Worm (Caenorhabditis elegans) whole organism, late embryonic: Measurements from ENCODE around the gene srlf-16.

ENCODE experiments used
- C38D4.7 ChIP-seq: fragments of 200-800 bp; sonication (Bioruptor generic); optimal IDR thresholded peaks from 2 replicates; lab custom pipeline; 2018; ENCODE audit warnings: mild to moderate bottlenecking, missing genetic modification characterization, moderate library complexity, missing compliant biosample characterization
- F13H6.1 ChIP-seq: sonication (generic microtip); optimal IDR thresholded peaks from 2 replicates; lab custom pipeline; 2016; ENCODE audit warnings: missing genetic modification characterization, missing compliant biosample characterization
- K02D7.2 ChIP-seq: sonication (generic microtip); optimal IDR thresholded peaks from 2 replicates; lab custom pipeline; 2017; ENCODE audit warnings: mild to moderate bottlenecking, missing genetic modification characterization, missing compliant biosample characterization
- T23F11.4 ChIP-seq: fragments of 200-800 bp; sonication (Bioruptor generic); optimal IDR thresholded peaks from 2 replicates; lab custom pipeline; 2018; ENCODE audit warnings: mild to moderate bottlenecking, missing genetic modification characterization, missing compliant biosample characterization
- ahr-1 ChIP-seq: sonication (generic microtip); optimal IDR thresholded peaks from 2 replicates; lab custom pipeline; 2016; ENCODE audit warnings: missing genetic modification characterization, missing compliant biosample characterization
- ceh-14 ChIP-seq: sonication (generic microtip); optimal IDR thresholded peaks from 2 replicates; lab custom pipeline; 2016; ENCODE audit warnings: missing genotype, missing genetic modification characterization, missing compliant biosample characterization
- ceh-18 ChIP-seq: sonication (generic microtip); optimal IDR thresholded peaks from 2 replicates; lab custom pipeline; 2016; ENCODE audit warnings: missing genetic modification characterization, missing compliant biosample characterization
- ceh-2 ChIP-seq: sonication (generic microtip); optimal IDR thresholded peaks from 2 replicates; lab custom pipeline; 2016; ENCODE audit warnings: missing genotype, missing genetic modification characterization, missing compliant biosample characterization
- ceh-24 ChIP-seq: sonication (generic microtip); optimal IDR thresholded peaks from 2 replicates; lab custom pipeline; 2016; ENCODE audit warnings: mild to moderate bottlenecking, missing genetic modification characterization, missing compliant biosample characterization
- ceh-34 ChIP-seq: sonication (generic microtip); optimal IDR thresholded peaks from 2 replicates; lab custom pipeline; 2016; ENCODE audit warnings: mild to moderate bottlenecking, missing genetic modification characterization, missing compliant biosample characterization
- ceh-45 ChIP-seq: fragments of 200-800 bp; sonication (Bioruptor generic); IDR thresholded peaks from 2 replicates; pipeline ENCODE4 v1.3.6; 2022; ENCODE audit warnings: missing genetic modification reagents, missing genetic modification characterization, missing compliant biosample characterization
- ceh-9 ChIP-seq: sonication (generic microtip); optimal IDR thresholded peaks from 2 replicates; lab custom pipeline; 2016; ENCODE audit warnings: mild to moderate bottlenecking, missing genetic modification characterization, inconsistent platforms, missing compliant biosample characterization
- dmd-4 ChIP-seq: sonication (generic microtip); optimal IDR thresholded peaks from 2 replicates; lab custom pipeline; 2016; ENCODE audit warnings: borderline replicate concordance, missing genetic modification characterization, missing compliant biosample characterization
- dve-1 ChIP-seq: sonication (generic microtip); optimal IDR thresholded peaks from 2 replicates; lab custom pipeline; 2017; ENCODE audit warnings: antibody characterized with exemption, mild to moderate bottlenecking, missing genetic modification characterization, missing compliant biosample characterization
- elt-2 ChIP-seq: sonication (generic microtip); optimal IDR thresholded peaks from 2 replicates; lab custom pipeline; 2016; ENCODE audit warnings: missing genetic modification reagents, missing genetic modification characterization, missing compliant biosample characterization
- elt-4 ChIP-seq: sonication (generic microtip); optimal IDR thresholded peaks from 2 replicates; lab custom pipeline; 2016; ENCODE audit warnings: missing genetic modification characterization, missing compliant biosample characterization
- ets-4 ChIP-seq: sonication (generic microtip); optimal IDR thresholded peaks from 2 replicates; lab custom pipeline; 2016; ENCODE audit warnings: missing genetic modification characterization, missing compliant biosample characterization
- eyg-1 ChIP-seq: sonication (generic microtip); optimal IDR thresholded peaks from 2 replicates; lab custom pipeline; 2016; ENCODE audit warnings: missing genotype, missing genetic modification characterization, missing compliant biosample characterization
- fax-1 ChIP-seq: sonication (generic microtip); optimal IDR thresholded peaks from 2 replicates; lab custom pipeline; 2016; ENCODE audit warnings: missing genotype, missing genetic modification characterization, missing compliant biosample characterization
- fkh-10 ChIP-seq: fragments of 150-350 bp; optimal IDR thresholded peaks from 2 replicates; lab custom pipeline; 2014; ENCODE audit warnings: missing biosample characterization, missing genetic modification reagents, missing genetic modification characterization
- fkh-6 ChIP-seq: sonication (generic microtip); optimal IDR thresholded peaks from 2 replicates; lab custom pipeline; 2016; ENCODE audit warnings: missing genetic modification characterization, missing compliant biosample characterization
- hlh-6 ChIP-seq: sonication (generic microtip); optimal IDR thresholded peaks from 2 replicates; lab custom pipeline; 2016; ENCODE audit warnings: missing genotype, missing genetic modification characterization, missing compliant biosample characterization
- hlh-8 ChIP-seq: sonication (generic microtip); optimal IDR thresholded peaks from 2 replicates; lab custom pipeline; 2016; ENCODE audit warnings: missing genotype, missing genetic modification characterization, missing compliant biosample characterization
- lim-6 ChIP-seq: sonication (generic microtip); optimal IDR thresholded peaks from 2 replicates; lab custom pipeline; 2016; ENCODE audit warnings: missing genetic modification characterization, missing compliant biosample characterization
- mec-3 ChIP-seq: sonication (generic microtip); optimal IDR thresholded peaks from 2 replicates; lab custom pipeline; 2016; ENCODE audit warnings: borderline replicate concordance, missing genetic modification characterization, missing compliant biosample characterization
- nfya-1 ChIP-seq: sonication (generic microtip); optimal IDR thresholded peaks from 2 replicates; lab custom pipeline; 2017; ENCODE audit warnings: missing genetic modification characterization, mild to moderate bottlenecking, missing compliant biosample characterization, antibody characterized with exemption, moderate library complexity
- nhr-11 ChIP-seq: fragments of 150-350 bp; optimal IDR thresholded peaks from 2 replicates; lab custom pipeline; 2014; ENCODE audit warnings: missing biosample characterization, missing genetic modification characterization
- npax-4 ChIP-seq: sonication (generic microtip); optimal IDR thresholded peaks from 2 replicates; lab custom pipeline; 2016; ENCODE audit warnings: missing genetic modification characterization, missing compliant biosample characterization
- odd-2 ChIP-seq: sonication (generic microtip); optimal IDR thresholded peaks from 2 replicates; lab custom pipeline; 2017; ENCODE audit warnings: antibody characterized with exemption, mild to moderate bottlenecking, missing genetic modification characterization, missing compliant biosample characterization
- pag-3 ChIP-seq: sonication (generic microtip); optimal IDR thresholded peaks from 2 replicates; lab custom pipeline; 2016; ENCODE audit warnings: missing compliant biosample characterization, missing genetic modification characterization, borderline replicate concordance
- pat-9 ChIP-seq: fragments of 200-800 bp; sonication (Bioruptor generic); optimal IDR thresholded peaks from 2 replicates; lab custom pipeline; 2018; ENCODE audit warnings: mild to moderate bottlenecking, missing genetic modification characterization, moderate library complexity, missing compliant biosample characterization
- pha-2 ChIP-seq: sonication (generic microtip); optimal IDR thresholded peaks from 2 replicates; lab custom pipeline; 2017; ENCODE audit warnings: mild to moderate bottlenecking, missing genetic modification characterization, missing compliant biosample characterization
- pha-4 ChIP-seq: fragments of 150-350 bp; optimal IDR thresholded peaks from 2 replicates; lab custom pipeline; 2018; ENCODE audit warnings: missing biosample characterization, missing genetic modification reagents, missing genetic modification characterization
- pqm-1 ChIP-seq: sonication (generic microtip); optimal IDR thresholded peaks from 2 replicates; lab custom pipeline; 2016; ENCODE audit warnings: missing genetic modification characterization, missing compliant biosample characterization
- pros-1 ChIP-seq: fragments of 150-350 bp; optimal IDR thresholded peaks from 2 replicates; lab custom pipeline; 2014; ENCODE audit warnings: missing biosample characterization, missing genetic modification reagents, missing genetic modification characterization
- ref-2 ChIP-seq: sonication (generic microtip); optimal IDR thresholded peaks from 2 replicates; lab custom pipeline; 2016; ENCODE audit warnings: missing genetic modification characterization, missing compliant biosample characterization
- rnt-1 ChIP-seq: sonication (generic microtip); optimal IDR thresholded peaks from 2 replicates; lab custom pipeline; 2016; ENCODE audit warnings: missing genetic modification characterization, missing compliant biosample characterization
- sdc-2 ChIP-seq: sonication (generic microtip); optimal IDR thresholded peaks from 2 replicates; lab custom pipeline; 2016; ENCODE audit warnings: missing genotype, missing genetic modification characterization, missing compliant biosample characterization
- sox-2 ChIP-seq: fragments of 200-800 bp; sonication (Bioruptor generic); IDR thresholded peaks from 2 replicates; pipeline ENCODE4 v1.3.6; 2022; ENCODE audit warnings: missing genetic modification reagents, missing genetic modification characterization, missing compliant biosample characterization
- sox-4 ChIP-seq: sonication (generic microtip); optimal IDR thresholded peaks from 2 replicates; lab custom pipeline; 2017; ENCODE audit warnings: mild to moderate bottlenecking, missing genetic modification characterization, inconsistent platforms, missing compliant biosample characterization
- tbx-2 ChIP-seq: sonication (generic microtip); optimal IDR thresholded peaks from 2 replicates; lab custom pipeline; 2016; ENCODE audit warnings: missing genetic modification characterization, missing compliant biosample characterization
- tbx-7 ChIP-seq: sonication (generic microtip); optimal IDR thresholded peaks from 2 replicates; lab custom pipeline; 2016; ENCODE audit warnings: missing genotype, missing genetic modification characterization, missing compliant biosample characterization
- unc-3 ChIP-seq, 2 experiments: fragments of 200-800 bp in 1 of 2; sonication (Bioruptor generic) in 1 of 2; sonication (generic microtip) in 1 of 2; conservative IDR thresholded peaks in 1 of 2; optimal IDR thresholded peaks in 1 of 2; 2 replicates each; pipeline versions ENCODE4 v1.3.6 to Lab custom; 2016 to 2022; ENCODE audit warnings: missing compliant biosample characterization in 2 of 2, missing genetic modification characterization in 2 of 2, missing genetic modification reagents in 1 of 2
- unc-42 ChIP-seq: sonication (generic microtip); optimal IDR thresholded peaks from 2 replicates; lab custom pipeline; 2016; ENCODE audit warnings: missing genotype, missing genetic modification characterization, missing compliant biosample characterization
- unc-86 ChIP-seq: sonication (generic microtip); optimal IDR thresholded peaks from 2 replicates; lab custom pipeline; 2016; ENCODE audit warnings: missing genetic modification characterization, missing compliant biosample characterization
- zip-5 ChIP-seq: sonication (generic microtip); optimal IDR thresholded peaks from 2 replicates; lab custom pipeline; 2016; ENCODE audit warnings: missing genetic modification characterization, missing compliant biosample characterization
- ztf-16 ChIP-seq: sonication (generic microtip); optimal IDR thresholded peaks from 2 replicates; lab custom pipeline; 2017; ENCODE audit warnings: missing genetic modification characterization, missing compliant biosample characterization

srlf-16 gene

ce11 chrV:8131628-8132027 lies 27.1 kb downstream of the srlf-16 start:
- no peak for TF ChIP-seq T23F11.4 (GFP tag; lab: Kevin White, UChicago)
- no peak for TF ChIP-seq mec-3
- no peak for TF ChIP-seq npax-4 (tag; lab: Kevin White, UChicago)
- TF ChIP-seq sox-2 (GFP tag; lab: Robert Waterston, UW), result no peak
- TF ChIP-seq ztf-16, result no peak
- TF ChIP-seq hlh-6 (tag; lab: Kevin White, UChicago), result no peak
- TF ChIP-seq ref-2 (tag; lab: Kevin White, UChicago), result no peak
- no peak for TF ChIP-seq rnt-1
- no peak for TF ChIP-seq elt-2
- TF ChIP-seq C38D4.7 (GFP tag; lab: Kevin White, UChicago), result no peak
- no peak for TF ChIP-seq nfya-1 (tag; lab: Kevin White, UChicago)
- TF ChIP-seq pros-1 (tag; lab: Kevin White, UChicago), result no peak

ce11 chrV:8132926-8133325 lies 28.4 kb downstream of the srlf-16 start, which contains the start of gene D1014.4:
TSS of gene D1014.4 (plus strand) at chrV:8133226.
- TF ChIP-seq pqm-1 (tag; lab: Kevin White, UChicago), result no peak
- TF ChIP-seq unc-42 (tag; lab: Kevin White, UChicago), result no peak
- no peak for TF ChIP-seq unc-86 (tag; lab: Kevin White, UChicago)
- no peak for TF ChIP-seq sox-4 (tag; lab: Kevin White, UChicago)
- TF ChIP-seq unc-3 (GFP tag; conservative IDR thresholded peaks at IDR 0.05; lab: Robert Waterston, UW), result no peak
- TF ChIP-seq unc-3 (tag; optimal IDR thresholded peaks at IDR 0.05; lab: Kevin White, UChicago), result no peak
- no peak for TF ChIP-seq elt-4
- TF ChIP-seq pha-4 (tag; lab: Kevin White, UChicago), result no peak
- TF ChIP-seq pag-3 (tag; lab: Kevin White, UChicago), result no peak
- no peak for TF ChIP-seq ceh-9
- no peak for TF ChIP-seq dmd-4
- TF ChIP-seq zip-5 (tag; lab: Kevin White, UChicago), result no peak
- no peak for TF ChIP-seq F13H6.1 (tag; lab: Kevin White, UChicago)
- TF ChIP-seq ceh-45 (GFP tag; lab: Robert Waterston, UW), result no peak
- no peak for TF ChIP-seq fkh-10 (GFP tag; lab: Kevin White, UChicago)

- TF ChIP-seq ceh-14 (tag; lab: Kevin White, UChicago), result no peak
- TF ChIP-seq tbx-2 (tag; lab: Kevin White, UChicago), result no peak
- no peak for TF ChIP-seq ceh-18 (tag; lab: Kevin White, UChicago)
- no peak for TF ChIP-seq ceh-45 (GFP tag; lab: Robert Waterston, UW)
- no peak for TF ChIP-seq nfya-1 (tag; lab: Kevin White, UChicago)
- no peak for TF ChIP-seq pqm-1 (tag; lab: Kevin White, UChicago)
- no peak for TF ChIP-seq ceh-24 (tag; lab: Kevin White, UChicago)
- no peak for TF ChIP-seq K02D7.2
- TF ChIP-seq fkh-6 (tag; lab: Kevin White, UChicago), result no peak
- no peak for TF ChIP-seq odd-2 (tag; lab: Kevin White, UChicago)
- TF ChIP-seq ahr-1, result no peak
- no peak for TF ChIP-seq ref-2 (tag; lab: Kevin White, UChicago)
- TF ChIP-seq ceh-2 (tag; lab: Kevin White, UChicago), result no peak
- no peak for TF ChIP-seq npax-4 (tag; lab: Kevin White, UChicago)
- TF ChIP-seq mec-3, result no peak
- TF ChIP-seq pha-2 (tag; lab: Kevin White, UChicago), result no peak
- no peak for TF ChIP-seq hlh-8 (tag; lab: Kevin White, UChicago)
Measured at ce11 chrV:8143605-8144004, 39.0 kb downstream of the srlf-16 start, which contains the start of gene D1014.2. TSS of gene D1014.2 (plus strand) at chrV:8143905.

ce11 chrV:8144515-8144914 lies 39.9 kb downstream of the srlf-16 start:
- TF ChIP-seq elt-4 (no peak), lim-6 (tag; lab: Kevin White, UChicago) (no peak), ceh-9 (no peak), tbx-7 (tag; lab: Kevin White, UChicago) (no peak), fkh-10 (GFP tag; lab: Kevin White, UChicago) (no peak), sdc-2 (tag; lab: Kevin White, UChicago) (no peak), ceh-34 (tag; lab: Kevin White, UChicago) (no peak), elt-2 (no peak), sox-2 (GFP tag; lab: Robert Waterston, UW) (no peak), pat-9 (tag; lab: Kevin White, UChicago) (no peak), dve-1 (tag; lab: Kevin White, UChicago) (no peak), hlh-6 (tag; lab: Kevin White, UChicago) (no peak), fax-1 (tag; lab: Kevin White, UChicago) (no peak), tbx-2 (tag; lab: Kevin White, UChicago) (no peak), nhr-11 (tag; lab: Kevin White, UChicago) (no peak), ets-4 (no peak), eyg-1 (tag; lab: Kevin White, UChicago) (no peak)
